Worm (Caenorhabditis elegans): ENCODE data around the gene ceh-19.

ceh-19 gene

DNA sequence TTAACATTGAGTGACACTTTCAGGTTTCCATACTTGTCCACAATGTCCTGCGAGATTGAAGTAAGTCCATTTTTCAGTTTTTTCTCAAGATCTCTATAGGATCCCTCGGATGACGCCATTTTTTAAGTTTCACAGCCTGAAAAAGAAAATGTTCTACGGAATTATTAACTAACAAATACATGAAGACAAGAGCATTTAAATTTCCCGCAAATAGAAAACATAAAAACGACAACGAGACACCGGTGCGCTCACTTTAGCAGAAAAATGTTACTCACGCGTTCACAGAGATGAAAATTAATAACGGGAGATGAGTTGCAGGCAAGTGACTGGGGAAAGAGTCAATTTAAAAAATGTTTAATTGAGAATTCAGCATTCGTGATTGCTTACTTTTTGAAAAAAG lies 9.3 kb downstream of the ceh-19 start, which contains the start of gene czw-1:
czw-1 (minus strand) TSS at position 369 of the 400 bp plus-strand sequence.
- TF ChIP-seq snpc-4 (GFP tag; optimal IDR thresholded peaks at IDR 0.05) (no peak), snpc-4 (tag; optimal IDR thresholded peaks at IDR 0.05) (no peak), hmg-20 (GFP tag; IDR thresholded peaks at IDR 0.05) (no peak), bed-1 (GFP tag; IDR thresholded peaks at IDR 0.05) (no peak), bed-2 (GFP tag; IDR thresholded peaks at IDR 0.05) (no peak), tlf-1 (GFP tag; optimal IDR thresholded peaks at IDR 0.05) (no peak), attf-5 (GFP tag; optimal IDR thresholded peaks at IDR 0.05) (no peak)

DNA sequence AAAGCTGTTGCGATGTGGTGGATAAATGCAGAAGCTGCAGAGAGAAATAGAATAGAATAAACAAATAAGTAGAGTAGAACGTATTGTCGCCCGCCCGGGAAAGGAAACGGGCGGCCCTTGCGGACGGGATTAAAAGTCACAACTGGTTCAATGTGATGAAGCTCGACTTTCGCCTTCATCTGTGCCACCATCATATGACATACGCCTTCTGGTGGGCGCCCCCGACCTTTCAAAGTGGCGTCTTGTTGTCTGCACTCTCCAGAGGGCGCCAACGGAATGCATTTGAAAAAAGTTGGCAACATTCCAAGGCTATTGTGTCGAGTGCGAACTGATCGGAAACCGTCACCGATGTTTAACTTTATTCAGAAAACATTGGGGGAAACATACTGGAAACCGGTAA lies 12.5 kb downstream of the ceh-19 start:
- TF ChIP-seq C06A6.2 (GFP tag; conservative IDR thresholded peaks at IDR 0.05) (no peak), ets-4 (GFP tag; optimal IDR thresholded peaks at IDR 0.05) (no peak), F37B4.10 (GFP tag; IDR thresholded peaks at IDR 0.05) (no peak), nhr-27 (tag; optimal IDR thresholded peaks at IDR 0.05) (no peak), ztf-25 (GFP tag; IDR thresholded peaks at IDR 0.05) (0 out of 2 replicates have a peak, but pooled peaks have one; percentile 64), sdz-38 (tag; optimal IDR thresholded peaks at IDR 0.05) (no peak), lir-1 (GFP tag; conservative IDR thresholded peaks at IDR 0.05) (no peak), zim-3 (tag; optimal IDR thresholded peaks at IDR 0.05) (no peak), athp-1 (tag; optimal IDR thresholded peaks at IDR 0.05) (peak; percentile 5), hrde-1 (tag; optimal IDR thresholded peaks at IDR 0.05; ENCODE audit: borderline replicate concordance) (no peak), hlh-12 (tag; optimal IDR thresholded peaks at IDR 0.05) (no peak), lag-1 (GFP tag; IDR thresholded peaks at IDR 0.05) (no peak), attf-5 (GFP tag; optimal IDR thresholded peaks at IDR 0.05) (no peak), B0336.3 (GFP tag; IDR thresholded peaks at IDR 0.05) (no peak), lsy-27 (tag; optimal IDR thresholded peaks at IDR 0.05; ENCODE audit: borderline replicate concordance, insufficient read depth) (no peak), unc-130 (GFP tag; optimal IDR thresholded peaks at IDR 0.05) (no peak), ztf-3 (GFP tag; optimal IDR thresholded peaks at IDR 0.05) (no peak), Y79H2A.3 (GFP tag; conservative IDR thresholded peaks at IDR 0.05) (no peak), atf-7 (tag; optimal IDR thresholded peaks at IDR 0.05) (no peak), let-526 (GFP tag; IDR thresholded peaks at IDR 0.05) (no peak), pbrm-1 (GFP tag; IDR thresholded peaks at IDR 0.05) (0 out of 2 replicates have a peak, but pooled peaks have one; percentile 19), madf-8 (GFP tag; conservative IDR thresholded peaks at IDR 0.05) (0 out of 2 replicates have a peak, but pooled peaks have one; percentile 18), nfyb-1 (GFP tag; IDR thresholded peaks at IDR 0.05) (no peak), zfh-2 (GFP tag; conservative IDR thresholded peaks at IDR 0.05) (no peak), efl-1 (GFP tag; optimal IDR thresholded peaks at IDR 0.05) (no peak), snpc-3.4 (tag; optimal IDR thresholded peaks at IDR 0.05) (peak; percentile 32), egl-18 (GFP tag; IDR thresholded peaks at IDR 0.05) (0 out of 2 replicates have a peak, but pooled peaks have one; percentile 11), rcor-1 (GFP tag; IDR thresholded peaks at IDR 0.05) (no peak), pha-4 (tag; optimal IDR thresholded peaks at IDR 0.05) (no peak), nhr-179 (tag; optimal IDR thresholded peaks at IDR 0.05) (no peak), hsf-1 (GFP tag; IDR thresholded peaks at IDR 0.05) (no peak), ama-1 (optimal IDR thresholded peaks at IDR 0.05) (no peak), ama-1 (GFP tag; optimal IDR thresholded peaks at IDR 0.05) (no peak)

ce11 chrIV:7940919-7941318 lies 14.8 kb downstream of the ceh-19 start, which contains the start of gene exc-9:
exc-9 (minus strand) TSS chrIV:7941019.
- TF ChIP-seq nhr-90 (tag; optimal IDR thresholded peaks at IDR 0.05) (no peak), F52B5.7 (tag; optimal IDR thresholded peaks at IDR 0.05) (no peak), hmg-1.2 (GFP tag; IDR thresholded peaks at IDR 0.05) (no peak), hmg-20 (GFP tag; IDR thresholded peaks at IDR 0.05) (no peak), Y95B8A.8 (GFP tag; IDR thresholded peaks at IDR 0.05) (no peak), lin-54 (GFP tag; optimal IDR thresholded peaks at IDR 0.05) (no peak), madf-10 (tag; optimal IDR thresholded peaks at IDR 0.05) (no peak), let-526 (GFP tag; IDR thresholded peaks at IDR 0.05) (no peak), madf-8 (GFP tag; conservative IDR thresholded peaks at IDR 0.05) (no peak), lag-1 (GFP tag; IDR thresholded peaks at IDR 0.05) (no peak), ztf-26 (tag; optimal IDR thresholded peaks at IDR 0.05) (no peak), athp-1 (tag; optimal IDR thresholded peaks at IDR 0.05) (no peak), bed-2 (GFP tag; IDR thresholded peaks at IDR 0.05) (no peak), lin-26 (GFP tag; IDR thresholded peaks at IDR 0.05) (no peak), nhr-179 (tag; optimal IDR thresholded peaks at IDR 0.05) (no peak)

Data from whole organism, young adult.